Worm (Caenorhabditis elegans) whole organism, early embryonic: Measurements from ENCODE around the gene W03C9.6.
A peak's percentile ranks its signal among the peaks of the same experiment; 100 is the strongest.

ENCODE experiments used
- B0310.2 ChIP-seq: sonication (generic microtip); optimal IDR thresholded peaks from 2 replicates; lab custom pipeline; 2016; ENCODE audit warnings: mild to moderate bottlenecking, missing genetic modification characterization, missing compliant biosample characterization
- ama-1 ChIP-seq: fragments of 150-350 bp; optimal IDR thresholded peaks from 2 replicates; lab custom pipeline; 2014
- ceh-13 ChIP-seq: fragments of 200-800 bp; sonication (Bioruptor generic); optimal IDR thresholded peaks from 2 replicates; lab custom pipeline; 2018; ENCODE audit warnings: mild to moderate bottlenecking, missing genetic modification characterization, missing compliant biosample characterization
- ceh-36 ChIP-seq: sonication (generic microtip); optimal IDR thresholded peaks from 2 replicates; lab custom pipeline; 2016; ENCODE audit warnings: missing genetic modification characterization, inconsistent platforms, missing compliant biosample characterization
- ets-7 ChIP-seq: sonication (generic microtip); optimal IDR thresholded peaks from 2 replicates; lab custom pipeline; 2016; ENCODE audit warnings: missing genotype, missing genetic modification characterization, missing compliant biosample characterization
- flt-1 ChIP-seq: fragments of 200-800 bp; sonication (Bioruptor generic); IDR thresholded peaks from 2 replicates; pipeline ENCODE4 v1.3.6; 2022; ENCODE audit warnings: missing genetic modification characterization, missing compliant biosample characterization
- hmbx-1 ChIP-seq: sonication (generic microtip); optimal IDR thresholded peaks from 2 replicates; lab custom pipeline; 2016; ENCODE audit warnings: mild to moderate bottlenecking, missing genetic modification characterization, missing compliant biosample characterization
- hmg-4 ChIP-seq: fragments of 200-800 bp; sonication (Bioruptor generic); optimal IDR thresholded peaks from 2 replicates; lab custom pipeline; 2018; ENCODE audit warnings: mild to moderate bottlenecking, missing genetic modification characterization, missing compliant biosample characterization
- pes-1 ChIP-seq: fragments of 200-800 bp; sonication (Bioruptor generic); IDR thresholded peaks from 2 replicates; pipeline ENCODE4 v1.3.6; 2022; ENCODE audit warnings: missing genetic modification reagents, missing genetic modification characterization, missing compliant biosample characterization
- scrt-1 ChIP-seq: fragments of 200-800 bp; sonication (Bioruptor generic); IDR thresholded peaks from 2 replicates; pipeline ENCODE4 v1.3.6; 2022; ENCODE audit warnings: missing genetic modification characterization, missing compliant biosample characterization
- sea-1 ChIP-seq: fragments of 200-800 bp; sonication (Bioruptor generic); conservative IDR thresholded peaks from 2 replicates; pipeline ENCODE4 v1.3.6; 2022; ENCODE audit warnings: missing genetic modification characterization, missing compliant biosample characterization
- tbx-11 ChIP-seq: fragments of 200-800 bp; sonication (Bioruptor generic); IDR thresholded peaks from 2 replicates; pipeline ENCODE4 v1.3.6; 2022; ENCODE audit warnings: missing genetic modification characterization, missing compliant biosample characterization
- tbx-37 ChIP-seq: fragments of 200-800 bp; sonication (Bioruptor generic); conservative IDR thresholded peaks from 2 replicates; pipeline ENCODE4 v1.3.6; 2022; ENCODE audit warnings: missing genetic modification reagents, missing genetic modification characterization, missing compliant biosample characterization
- tra-4 ChIP-seq: sonication (generic microtip); optimal IDR thresholded peaks from 2 replicates; lab custom pipeline; 2017; ENCODE audit warnings: missing genetic modification characterization, missing compliant biosample characterization

DNA sequence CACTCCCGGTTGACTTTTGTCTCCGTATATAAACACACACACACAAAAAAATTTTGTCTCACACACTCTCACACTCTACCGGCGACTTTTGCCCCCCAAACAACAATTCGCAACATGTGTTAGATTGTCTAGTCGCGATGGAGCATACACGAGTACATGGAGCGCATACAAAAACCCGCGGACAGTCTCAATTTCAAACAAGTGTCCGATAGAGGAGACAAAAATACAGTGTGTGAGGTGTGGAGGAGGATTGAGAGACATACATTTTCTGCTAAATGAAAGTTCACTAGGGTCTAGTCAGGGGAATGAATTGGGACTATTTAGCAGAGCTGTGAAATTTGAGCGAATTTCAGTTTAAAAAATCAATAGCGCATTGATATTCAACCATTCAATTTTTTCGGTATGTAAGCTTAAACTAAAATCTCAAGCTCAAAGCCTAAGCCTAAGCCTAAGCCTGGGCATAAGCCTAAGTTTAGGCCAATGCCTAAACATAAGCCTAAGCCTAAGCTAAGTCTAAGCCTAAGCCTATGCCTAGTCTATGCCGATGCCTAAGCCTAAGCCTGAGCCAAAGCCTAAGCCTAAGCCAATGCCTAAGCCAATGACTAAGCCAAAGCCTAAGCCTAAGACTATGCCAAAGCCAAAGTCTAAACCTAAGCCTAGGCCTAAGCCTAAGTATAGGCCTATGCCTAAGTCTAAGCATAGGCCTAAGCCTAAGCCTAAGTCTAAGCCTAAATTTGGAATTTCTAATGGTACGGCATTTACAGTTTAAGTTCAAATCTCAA lies 31.4 kb upstream of the W03C9.6 start:
- TF ChIP-seq ama-1 (lab: Kevin White, UChicago) (no peak), hmbx-1 (no peak), tbx-11 (no peak), scrt-1 (no peak), tbx-37 (GFP tag; lab: Robert Waterston, UW) (no peak), tra-4 (tag; lab: Kevin White, UChicago) (no peak), B0310.2 (no peak), flt-1 (no peak), ceh-36 (peak; percentile 79), ets-7 (tag; lab: Kevin White, UChicago) (no peak), sea-1 (GFP tag; lab: Robert Waterston, UW) (no peak), ceh-13 (GFP tag; lab: Kevin White, UChicago) (no peak), hmg-4 (GFP tag; lab: Kevin White, UChicago) (no peak), pes-1 (GFP tag; lab: Robert Waterston, UW) (no peak)
